Worm (Caenorhabditis elegans) whole organism, L3 larva: ENCODE data around the gene F44E2.4.

Source experiments
- R02D3.7 ChIP-seq: fragments of 150-350 bp; optimal IDR thresholded peaks from 2 replicates; lab custom pipeline; 2014; ENCODE audit warnings: missing biosample characterization, missing genetic modification characterization
- ZK546.5 ChIP-seq: sonication (generic microtip); optimal IDR thresholded peaks from 2 replicates; lab custom pipeline; 2017; ENCODE audit warnings: missing biosample characterization, missing genetic modification characterization
- aly-2 ChIP-seq: fragments of 150-350 bp; optimal IDR thresholded peaks from 2 replicates; lab custom pipeline; 2014; ENCODE audit warnings: missing biosample characterization, missing genetic modification characterization
- ama-1 ChIP-seq: fragments of 150-350 bp; optimal IDR thresholded peaks from 2 replicates; lab custom pipeline; 2018
- ceh-16 ChIP-seq: sonication (generic microtip); optimal IDR thresholded peaks from 2 replicates; lab custom pipeline; 2017; ENCODE audit warnings: missing biosample characterization, missing genetic modification characterization
- ceh-28 ChIP-seq: fragments of 150-350 bp; optimal IDR thresholded peaks from 2 replicates; lab custom pipeline; 2014; ENCODE audit warnings: missing biosample characterization, missing genetic modification reagents, missing genetic modification characterization
- ceh-9 ChIP-seq: sonication (generic microtip); optimal IDR thresholded peaks from 2 replicates; lab custom pipeline; 2018; ENCODE audit warnings: missing biosample characterization, missing genetic modification characterization
- daf-12 ChIP-seq: fragments of 150-350 bp; optimal IDR thresholded peaks from 2 replicates; lab custom pipeline; 2014; ENCODE audit warnings: missing biosample characterization, missing genetic modification reagents, missing genetic modification characterization
- egl-27 ChIP-seq: sonication (generic microtip); optimal IDR thresholded peaks from 4 replicates; lab custom pipeline; 2017; ENCODE audit warnings: missing biosample characterization, missing genetic modification reagents, missing genetic modification characterization
- egl-5 ChIP-seq: fragments of 150-350 bp; optimal IDR thresholded peaks from 2 replicates; lab custom pipeline; 2017; ENCODE audit warnings: missing biosample characterization, missing genetic modification reagents, missing genetic modification characterization, inconsistent platforms
- elt-2 ChIP-seq: sonication (generic microtip); optimal IDR thresholded peaks from 2 replicates; lab custom pipeline; 2016; ENCODE audit warnings: missing genetic modification reagents, mild to moderate bottlenecking, missing genetic modification characterization, missing compliant biosample characterization
- eor-1 ChIP-seq, 2 experiments: fragments of 150-350 bp; optimal IDR thresholded peaks; 2 replicates each; lab custom pipeline; 2014 to 2018; ENCODE audit warnings: missing biosample characterization in 2 of 2, missing genetic modification characterization in 2 of 2
- fkh-10 ChIP-seq: sonication (generic microtip); optimal IDR thresholded peaks from 2 replicates; lab custom pipeline; 2017; ENCODE audit warnings: missing biosample characterization, missing genetic modification reagents, missing genetic modification characterization
- fkh-2 ChIP-seq: fragments of 150-350 bp; optimal IDR thresholded peaks from 2 replicates; lab custom pipeline; 2014; ENCODE audit warnings: missing biosample characterization, missing genetic modification reagents, missing genetic modification characterization
- fos-1 ChIP-seq: fragments of 150-350 bp; optimal IDR thresholded peaks from 2 replicates; lab custom pipeline; 2014; ENCODE audit warnings: missing biosample characterization, missing genetic modification characterization
- hmg-11 ChIP-seq: sonication (generic microtip); optimal IDR thresholded peaks from 2 replicates; lab custom pipeline; 2016; ENCODE audit warnings: missing genetic modification characterization, missing compliant biosample characterization
- jun-1 ChIP-seq: fragments of 150-350 bp; optimal IDR thresholded peaks from 2 replicates; lab custom pipeline; 2014; ENCODE audit warnings: missing biosample characterization, missing genetic modification reagents, missing genetic modification characterization
- lin-15B ChIP-seq: fragments of 150-350 bp; optimal IDR thresholded peaks from 2 replicates; lab custom pipeline; 2014; ENCODE audit warnings: missing biosample characterization, missing genetic modification characterization
- lin-39 ChIP-seq: fragments of 150-350 bp; optimal IDR thresholded peaks from 2 replicates; lab custom pipeline; 2018; ENCODE audit warnings: missing biosample characterization, missing genetic modification reagents, missing genetic modification characterization
- lsy-12 ChIP-seq: sonication (generic microtip); optimal IDR thresholded peaks from 2 replicates; lab custom pipeline; 2016; ENCODE audit warnings: mild to moderate bottlenecking, missing genetic modification characterization, missing compliant biosample characterization
- mdl-1 ChIP-seq: fragments of 150-350 bp; optimal IDR thresholded peaks from 2 replicates; lab custom pipeline; 2014; ENCODE audit warnings: missing biosample characterization, missing genetic modification characterization
- mml-1 ChIP-seq: fragments of 150-350 bp; sonication (generic microtip); optimal IDR thresholded peaks from 3 replicates; lab custom pipeline; 2014; ENCODE audit warnings: missing biosample characterization, missing genetic modification characterization
- nfya-1 ChIP-seq: sonication (generic microtip); optimal IDR thresholded peaks from 2 replicates; lab custom pipeline; 2017; ENCODE audit warnings: missing genetic modification characterization, mild to moderate bottlenecking, missing compliant biosample characterization, antibody characterized with exemption, moderate library complexity; ENCODE audit not compliant: insufficient read depth
- nhr-11 ChIP-seq: fragments of 150-350 bp; optimal IDR thresholded peaks from 2 replicates; lab custom pipeline; 2014; ENCODE audit warnings: missing biosample characterization, missing genetic modification characterization
- nhr-12 ChIP-seq: fragments of 150-350 bp; optimal IDR thresholded peaks from 2 replicates; lab custom pipeline; 2014; ENCODE audit warnings: missing biosample characterization, missing genetic modification characterization
- nhr-237 ChIP-seq: fragments of 150-350 bp; optimal IDR thresholded peaks from 2 replicates; lab custom pipeline; 2014; ENCODE audit warnings: missing biosample characterization, missing genetic modification characterization
- nhr-25 ChIP-seq: sonication (generic microtip); optimal IDR thresholded peaks from 2 replicates; lab custom pipeline; 2017; ENCODE audit warnings: missing biosample characterization, missing genetic modification characterization
- nhr-28 ChIP-seq: fragments of 150-350 bp; optimal IDR thresholded peaks from 2 replicates; lab custom pipeline; 2014; ENCODE audit warnings: missing biosample characterization, missing genetic modification characterization
- nhr-43 ChIP-seq: sonication (generic microtip); optimal IDR thresholded peaks from 2 replicates; lab custom pipeline; 2016; ENCODE audit warnings: mild to moderate bottlenecking, missing genetic modification characterization, missing compliant biosample characterization; ENCODE audit not compliant: poor library complexity, severe bottlenecking
- nhr-67 ChIP-seq: fragments of 150-350 bp; optimal IDR thresholded peaks from 2 replicates; lab custom pipeline; 2014; ENCODE audit warnings: missing biosample characterization, missing genetic modification characterization
- nhr-76 ChIP-seq: fragments of 150-350 bp; sonication (generic microtip); optimal IDR thresholded peaks from 5 replicates; lab custom pipeline; 2014; ENCODE audit warnings: missing biosample characterization, missing genetic modification characterization
- nhr-77 ChIP-seq: fragments of 150-350 bp; optimal IDR thresholded peaks from 2 replicates; lab custom pipeline; 2014; ENCODE audit warnings: missing biosample characterization, missing genetic modification characterization
- pha-4 ChIP-seq: fragments of 150-350 bp; optimal IDR thresholded peaks from 2 replicates; lab custom pipeline; 2014; ENCODE audit warnings: missing biosample characterization, missing genetic modification reagents, missing genetic modification characterization
- skn-1 ChIP-seq: fragments of 150-350 bp; optimal IDR thresholded peaks from 2 replicates; lab custom pipeline; 2014; ENCODE audit warnings: missing biosample characterization, missing genetic modification characterization
- snpc-4 ChIP-seq: fragments of 150-350 bp; optimal IDR thresholded peaks from 2 replicates; lab custom pipeline; 2014; ENCODE audit warnings: missing biosample characterization, missing genetic modification characterization
- tbx-2 ChIP-seq: sonication (generic microtip); optimal IDR thresholded peaks from 2 replicates; lab custom pipeline; 2016; ENCODE audit warnings: mild to moderate bottlenecking, missing genetic modification characterization, missing compliant biosample characterization
- unc-39 ChIP-seq: sonication (generic microtip); optimal IDR thresholded peaks from 4 replicates; lab custom pipeline; 2017; ENCODE audit warnings: missing biosample characterization, missing genetic modification characterization
- unc-62 ChIP-seq: fragments of 150-350 bp; sonication (generic microtip); optimal IDR thresholded peaks from 4 replicates; lab custom pipeline; 2014; ENCODE audit warnings: missing biosample characterization, missing genetic modification reagents, missing genetic modification characterization
- zag-1 ChIP-seq: fragments of 150-350 bp; optimal IDR thresholded peaks from 2 replicates; lab custom pipeline; 2014; ENCODE audit warnings: missing biosample characterization, missing genetic modification characterization
- ztf-11 ChIP-seq: fragments of 150-350 bp; optimal IDR thresholded peaks from 2 replicates; lab custom pipeline; 2014; ENCODE audit warnings: missing biosample characterization, missing genetic modification characterization
- ztf-4 ChIP-seq: fragments of 150-350 bp; optimal IDR thresholded peaks from 2 replicates; lab custom pipeline; 2014; ENCODE audit warnings: missing biosample characterization, missing genetic modification characterization

The F44E2.4 gene

DNA sequence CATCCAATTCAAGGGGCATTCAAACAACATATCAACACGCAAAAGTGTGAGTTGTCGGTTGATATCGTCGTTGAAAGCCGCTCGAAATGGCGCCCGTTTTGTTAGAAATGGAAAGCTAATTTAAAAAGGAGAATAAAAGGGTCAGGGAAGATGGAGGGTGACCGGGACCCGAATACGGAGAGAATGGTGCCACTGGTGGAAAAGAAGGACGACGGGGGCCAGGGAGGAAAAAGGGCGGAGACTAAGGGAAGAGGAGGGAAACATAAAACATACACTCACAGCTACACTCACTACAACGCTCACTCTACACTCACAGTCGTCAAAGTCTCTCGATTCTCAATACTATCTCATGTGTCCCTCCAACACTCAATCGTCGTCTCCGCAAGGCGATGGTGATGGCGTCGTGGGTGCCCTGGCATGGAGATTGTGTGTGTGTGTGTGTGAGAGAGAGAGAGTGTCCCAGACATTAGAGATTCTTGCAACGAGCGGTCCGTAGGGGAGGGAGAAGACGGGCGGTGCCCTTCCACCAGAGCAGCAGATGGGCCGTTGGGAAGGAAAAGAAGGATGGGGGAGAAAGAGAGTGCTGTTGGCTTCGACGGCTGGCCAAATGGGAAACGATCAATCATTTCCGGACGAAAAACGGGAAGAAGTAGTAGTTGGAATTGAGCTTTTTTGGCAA, 35.9 kb upstream of the F44E2.4 start (continued):
- no peak for TF ChIP-seq daf-12 (tag; lab: Kevin White, UChicago)
- no peak for TF ChIP-seq elt-2 (tag; lab: Kevin White, UChicago)
- TF ChIP-seq unc-62 (GFP tag; lab: Kevin White, UChicago): peak; percentile 67
- TF ChIP-seq nhr-12 (tag; lab: Kevin White, UChicago): no peak
- peak; percentile 51 for TF ChIP-seq jun-1 (tag; lab: Kevin White, UChicago)
- TF ChIP-seq ztf-11 (tag; lab: Kevin White, UChicago): no peak
- no peak for TF ChIP-seq mdl-1 (tag; lab: Kevin White, UChicago)
- TF ChIP-seq lsy-12 (tag; lab: Kevin White, UChicago): peak; percentile 22
- TF ChIP-seq mml-1 (tag; lab: Kevin White, UChicago): no peak
- no peak for TF ChIP-seq ceh-16 (tag; lab: Kevin White, UChicago)
- TF ChIP-seq nhr-237 (tag; lab: Kevin White, UChicago): no peak
- TF ChIP-seq nhr-76: no peak
- TF ChIP-seq ceh-9: no peak
- peak; percentile 30 for TF ChIP-seq snpc-4
- TF ChIP-seq ztf-4 (tag; lab: Kevin White, UChicago): no peak
- TF ChIP-seq egl-5 (tag; lab: Kevin White, UChicago): peak; percentile 68

ce11 chrIII:8873045-8873457, 34.8 kb upstream of the F44E2.4 start:
- TF ChIP-seq elt-2 (tag; lab: Kevin White, UChicago): no peak
- no peak for TF ChIP-seq nhr-25 (tag; lab: Kevin White, UChicago)
- no peak for TF ChIP-seq ceh-9
- TF ChIP-seq skn-1: no peak
- no peak for TF ChIP-seq ama-1
- no peak for TF ChIP-seq ztf-4 (tag; lab: Kevin White, UChicago)
- no peak for TF ChIP-seq fkh-2 (tag; lab: Kevin White, UChicago)
- no peak for TF ChIP-seq unc-62 (GFP tag; lab: Kevin White, UChicago)
- TF ChIP-seq hmg-11 (tag; lab: Kevin White, UChicago): peak; percentile 9
- no peak for TF ChIP-seq nhr-67 (tag; lab: Kevin White, UChicago)
- TF ChIP-seq nhr-237 (tag; lab: Kevin White, UChicago): no peak
- TF ChIP-seq ceh-16 (tag; lab: Kevin White, UChicago): no peak
- no peak for TF ChIP-seq unc-39 (tag; lab: Kevin White, UChicago)
- TF ChIP-seq nfya-1 (tag; lab: Kevin White, UChicago): peak; percentile 52
- no peak for TF ChIP-seq zag-1 (tag; lab: Kevin White, UChicago)
- TF ChIP-seq egl-5 (tag; lab: Kevin White, UChicago): peak; percentile 11
- TF ChIP-seq lin-39 (tag; lab: Kevin White, UChicago): peak; percentile 56
- TF ChIP-seq nhr-11 (tag; lab: Kevin White, UChicago): no peak
- no peak for TF ChIP-seq fkh-10 (GFP tag; lab: Kevin White, UChicago)

DNA sequence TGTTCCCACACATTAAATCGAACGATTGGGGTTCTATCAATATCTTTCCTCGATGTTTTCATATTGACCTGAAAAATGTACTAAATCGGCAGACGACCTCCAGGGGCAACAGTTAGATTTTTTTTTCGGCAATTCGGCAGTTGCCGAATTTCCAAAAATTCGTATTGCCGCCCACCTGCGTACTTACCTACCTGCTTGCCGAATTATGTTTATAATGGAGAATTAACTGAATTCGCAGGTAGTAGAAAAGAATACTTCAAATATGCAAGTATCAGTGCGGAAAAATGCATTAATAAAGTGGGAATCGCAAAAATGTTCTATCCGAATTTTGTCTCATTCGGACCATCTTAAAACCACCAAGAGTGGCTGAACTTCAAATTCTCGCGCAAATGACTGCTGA, 31.4 kb upstream of the F44E2.4 start:
- TF ChIP-seq fos-1 (tag; lab: Kevin White, UChicago) (no peak), zag-1 (tag; lab: Kevin White, UChicago) (no peak), R02D3.7 (tag; lab: Kevin White, UChicago) (no peak), jun-1 (tag; lab: Kevin White, UChicago) (no peak), ceh-9 (no peak), tbx-2 (no peak), ZK546.5 (tag; lab: Kevin White, UChicago) (no peak), daf-12 (tag; lab: Kevin White, UChicago) (no peak)
- TF ChIP-seq, all 47 proteins: peak for 0

- TF ChIP-seq fkh-10 (GFP tag; lab: Kevin White, UChicago) (no peak), nhr-76 (no peak), lin-39 (tag; lab: Kevin White, UChicago) (no peak), eor-1 (tag; optimal IDR thresholded peaks at IDR 0.05; lab: Kevin White, UChicago) (no peak), nhr-12 (tag; lab: Kevin White, UChicago) (no peak), fos-1 (tag; lab: Kevin White, UChicago) (no peak), elt-2 (tag; lab: Kevin White, UChicago) (peak; percentile 88), unc-39 (tag; lab: Kevin White, UChicago) (no peak), nhr-237 (tag; lab: Kevin White, UChicago) (no peak), skn-1 (no peak), nhr-77 (tag; lab: Kevin White, UChicago) (no peak), snpc-4 (no peak), hmg-11 (tag; lab: Kevin White, UChicago) (no peak), nhr-11 (tag; lab: Kevin White, UChicago) (no peak), nhr-43 (tag; lab: Kevin White, UChicago) (peak; percentile 22), pha-4 (tag; lab: Kevin White, UChicago) (peak; percentile 63), nfya-1 (tag; lab: Kevin White, UChicago) (peak; percentile 27), egl-27 (tag; lab: Kevin White, UChicago) (no peak), lsy-12 (tag; lab: Kevin White, UChicago) (no peak), ztf-4 (tag; lab: Kevin White, UChicago) (no peak), ceh-28 (tag; lab: Kevin White, UChicago) (peak; percentile 51), aly-2 (tag; lab: Kevin White, UChicago) (no peak), zag-1 (tag; lab: Kevin White, UChicago) (no peak), lin-15B (no peak), nhr-25 (tag; lab: Kevin White, UChicago) (peak; percentile 45), R02D3.7 (tag; lab: Kevin White, UChicago) (no peak), nhr-28 (tag; lab: Kevin White, UChicago) (no peak), fkh-2 (tag; lab: Kevin White, UChicago) (no peak), mml-1 (tag; lab: Kevin White, UChicago) (no peak)
Measured at ce11 chrIII:8867922-8868655, 29.9 kb upstream of the F44E2.4 start.
